Worm (Caenorhabditis elegans): ENCODE measurements around the gene nhr-274.

DNA sequence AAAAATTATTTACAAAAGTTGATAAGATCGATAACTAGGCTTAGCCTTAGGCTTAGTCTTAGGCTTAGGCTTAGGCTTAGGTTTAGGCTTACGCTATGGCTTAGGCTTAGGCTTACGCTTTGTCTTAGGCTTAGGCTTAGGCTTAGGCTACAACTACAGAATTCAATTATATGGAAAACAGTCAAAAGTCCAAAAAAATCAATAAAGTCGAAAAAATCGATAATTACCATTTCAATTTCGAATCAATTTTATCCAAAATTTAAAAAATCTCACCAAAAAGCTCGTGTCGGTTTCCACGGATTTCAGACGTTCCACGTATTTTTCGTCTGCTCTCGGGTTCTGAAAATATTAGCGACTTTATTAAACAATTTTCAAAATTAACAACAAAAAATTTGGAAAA is 31.8 kb upstream of the nhr-274 start:
- no peak for TF ChIP-seq lin-13 (GFP tag; optimal IDR thresholded peaks at IDR 0.05)
- no peak for TF ChIP-seq nhr-6 (tag; optimal IDR thresholded peaks at IDR 0.05)
- no peak for TF ChIP-seq unc-62 (GFP tag; optimal IDR thresholded peaks at IDR 0.05)
- TF ChIP-seq lin-11 (tag; optimal IDR thresholded peaks at IDR 0.05), result no peak
- TF ChIP-seq elt-1 (tag; optimal IDR thresholded peaks at IDR 0.05), result no peak
- no peak for TF ChIP-seq lsy-2 (tag; optimal IDR thresholded peaks at IDR 0.05)
- TF ChIP-seq unc-55 (GFP tag; optimal IDR thresholded peaks at IDR 0.05), result no peak

Measured in whole organism, L2 larva.